Worm (Caenorhabditis elegans): ENCODE measurements around the gene chil-14.
A peak's percentile ranks its signal among the peaks of the same experiment; 100 is the strongest.

Gene chil-14

ce11 chrV:1433419-1433765, 21.5 kb upstream of the chil-14 start:
- TF ChIP-seq F49E8.2 (tag; optimal IDR thresholded peaks at IDR 0.05; ENCODE audit: borderline replicate concordance) = no peak

DNA sequence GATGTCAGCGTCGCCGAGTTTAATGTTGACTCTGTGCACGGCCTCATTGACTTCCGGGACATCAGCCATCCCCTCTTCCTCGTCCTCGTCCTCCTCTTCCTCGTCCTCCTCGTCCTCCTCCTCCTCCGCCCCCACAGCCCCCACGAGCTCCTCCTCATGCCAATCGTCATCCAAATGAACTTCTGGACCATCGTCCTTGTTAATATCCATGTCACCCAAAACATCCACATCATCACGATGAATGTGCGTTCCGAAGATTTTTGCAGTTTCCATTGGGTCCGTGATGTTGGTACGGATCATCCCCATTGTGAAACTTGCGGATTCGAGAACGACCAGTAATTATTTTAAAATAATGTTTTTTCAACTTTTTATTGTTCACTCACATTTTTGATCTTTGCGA, 20.5 kb upstream of the chil-14 start:
- peak; percentile 80 for TF ChIP-seq set-16 (GFP tag; IDR thresholded peaks at IDR 0.05)
- TF ChIP-seq aha-1 (tag) = peak; percentile 99
- no peak for TF ChIP-seq lir-3 (tag; optimal IDR thresholded peaks at IDR 0.05)
- TF ChIP-seq lin-13 (GFP tag; optimal IDR thresholded peaks at IDR 0.05) = no peak

ce11 chrV:1435106-1435505, 19.8 kb upstream of the chil-14 start:
- TF ChIP-seq Y75B8A.6 (GFP tag; IDR thresholded peaks at IDR 0.05) (no peak), zfp-3 (GFP tag; conservative IDR thresholded peaks at IDR 0.05) (no peak), ZK546.5 (tag; optimal IDR thresholded peaks at IDR 0.05) (no peak), saeg-2 (GFP tag; IDR thresholded peaks at IDR 0.05) (no peak), mxl-2 (GFP tag; conservative IDR thresholded peaks at IDR 0.05) (no peak), Y48G9A.11 (GFP tag; IDR thresholded peaks at IDR 0.05) (no peak), ceh-32 (tag; optimal IDR thresholded peaks at IDR 0.05; ENCODE audit: poor library complexity) (no peak), daf-19 (GFP tag; conservative IDR thresholded peaks at IDR 0.05) (no peak), cey-2 (tag; optimal IDR thresholded peaks at IDR 0.05; ENCODE audit: borderline replicate concordance, insufficient read depth) (no peak), hmg-1.1 (GFP tag; IDR thresholded peaks at IDR 0.05) (no peak), F37D6.2 (tag; optimal IDR thresholded peaks at IDR 0.05) (no peak), hlh-30 (tag; optimal IDR thresholded peaks at IDR 0.05; ENCODE audit: insufficient read depth) (no peak), D1046.2 (GFP tag; IDR thresholded peaks at IDR 0.05) (no peak)

- TF ChIP-seq aha-1 (tag) = peak; percentile 84
- TF ChIP-seq nhr-48 (tag; optimal IDR thresholded peaks at IDR 0.05) = no peak
- TF ChIP-seq egl-43 (GFP tag; IDR thresholded peaks at IDR 0.05) = no peak
- peak in 1 of 2 experiments; percentile 88 for TF ChIP-seq unc-62 (GFP tag; optimal IDR thresholded peaks at IDR 0.05 in 1 of 2)
- no peak for TF ChIP-seq unc-62 (tag; optimal IDR thresholded peaks at IDR 0.05)
- TF ChIP-seq hlh-30 (tag; optimal IDR thresholded peaks at IDR 0.05; ENCODE audit: insufficient read depth) = peak; percentile 6
- no peak for TF ChIP-seq dve-1 (tag; optimal IDR thresholded peaks at IDR 0.05; ENCODE audit: insufficient read depth)
Observed at ce11 chrV:1438205-1438604, 16.7 kb upstream of the chil-14 start.

DNA sequence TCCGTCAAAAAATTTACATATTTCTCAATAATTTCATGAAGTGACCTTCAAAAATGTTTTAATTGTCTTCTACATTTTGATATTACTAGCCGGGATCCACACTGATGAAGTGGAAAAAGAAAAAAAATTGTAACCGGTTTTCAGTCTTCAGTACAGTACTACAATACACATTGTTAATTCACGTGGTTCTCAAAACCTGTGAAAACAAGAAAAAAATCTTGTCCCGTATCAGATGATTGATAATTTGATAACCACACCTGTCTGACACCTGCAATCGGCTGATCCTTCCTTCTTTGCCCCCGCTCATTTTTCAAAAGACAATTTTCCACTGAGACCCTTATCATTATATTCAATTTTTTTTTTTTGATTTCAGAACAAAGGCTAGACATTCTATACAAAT, 16.0 kb upstream of the chil-14 start, which contains the start of gene R09B5.11:
TSS of gene R09B5.11 (plus strand) at position 374 of the 400 bp plus-strand sequence.
- TF ChIP-seq nhr-28 (tag; optimal IDR thresholded peaks at IDR 0.05) (peak; percentile 68), spr-3 (GFP tag; optimal IDR thresholded peaks at IDR 0.05) (no peak), cey-2 (tag; optimal IDR thresholded peaks at IDR 0.05; ENCODE audit: borderline replicate concordance, insufficient read depth) (peak; percentile 16), spr-1 (tag; optimal IDR thresholded peaks at IDR 0.05) (no peak), mdl-1 (tag; optimal IDR thresholded peaks at IDR 0.05) (peak in 1 of 2 experiments; percentile 19), aha-1 (tag) (peak; percentile 11), dmd-8 (GFP tag; IDR thresholded peaks at IDR 0.05) (no peak), hlh-11 (tag; optimal IDR thresholded peaks at IDR 0.05) (peak; percentile 17), hlh-30 (tag; optimal IDR thresholded peaks at IDR 0.05; ENCODE audit: insufficient read depth) (peak; percentile 47), dmd-6 (GFP tag; IDR thresholded peaks at IDR 0.05) (peak; percentile 36), mxl-3 (GFP tag; optimal IDR thresholded peaks at IDR 0.05) (no peak), nhr-48 (tag; optimal IDR thresholded peaks at IDR 0.05) (peak; percentile 7)

- TF ChIP-seq unc-62 (GFP tag; optimal IDR thresholded peaks at IDR 0.05 in 1 of 2) = peak in 1 of 2 experiments; percentile 65
- no peak for TF ChIP-seq unc-62 (tag; optimal IDR thresholded peaks at IDR 0.05)
- no peak for TF ChIP-seq mdl-1 (tag; optimal IDR thresholded peaks at IDR 0.05)
Observed at ce11 chrV:1442042-1442441, 12.8 kb upstream of the chil-14 start, which contains the start of gene cnc-11. Gene cnc-11 (plus strand): TSS chrV:1442342.
